Fruit fly (Drosophila melanogaster) S2 (cell line): ENCODE results near the gene acj6.

Source experiments
- CG8478 ChIP-seq: fragments of >200 bp; optimal IDR thresholded peaks from 2 replicates; lab custom pipeline; 2018
- CTCF ChIP-seq, 2 experiments: fragments of >200 bp; optimal IDR thresholded peaks; 2 replicates each; lab custom pipeline; 2018

Gene acj6

DNA sequence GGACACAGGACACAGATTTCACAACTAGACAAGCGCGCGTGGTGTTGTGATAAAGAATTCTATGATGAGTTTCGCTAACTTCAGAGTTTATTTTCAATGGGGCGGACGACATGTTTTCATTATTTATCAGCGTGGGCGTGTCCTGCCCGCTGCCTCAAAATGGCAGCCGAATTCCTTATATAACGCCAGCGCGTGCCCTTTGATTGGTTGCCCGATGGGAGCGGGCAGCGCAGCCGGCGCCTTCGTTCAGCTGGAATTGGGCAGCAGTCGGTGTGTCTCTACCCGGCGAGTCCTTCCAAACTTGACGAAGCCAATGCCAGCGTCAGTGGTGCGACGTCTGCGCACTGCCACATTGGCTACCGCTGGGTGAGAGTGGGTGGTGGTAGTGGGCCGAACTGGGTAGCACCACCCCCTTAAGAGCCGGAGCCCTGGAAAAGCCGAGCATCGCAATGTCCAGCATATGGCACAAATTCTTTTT is at the start of gene acj6:
TSS of gene acj6 (minus strand) at position 51 of the 478 bp plus-strand sequence.
- TF ChIP-seq CTCF (optimal IDR thresholded peaks at IDR 0.05; lab: Kevin White, UChicago) (no peak), CG8478 (lab: Kevin White, UChicago) (no peak)

DNA sequence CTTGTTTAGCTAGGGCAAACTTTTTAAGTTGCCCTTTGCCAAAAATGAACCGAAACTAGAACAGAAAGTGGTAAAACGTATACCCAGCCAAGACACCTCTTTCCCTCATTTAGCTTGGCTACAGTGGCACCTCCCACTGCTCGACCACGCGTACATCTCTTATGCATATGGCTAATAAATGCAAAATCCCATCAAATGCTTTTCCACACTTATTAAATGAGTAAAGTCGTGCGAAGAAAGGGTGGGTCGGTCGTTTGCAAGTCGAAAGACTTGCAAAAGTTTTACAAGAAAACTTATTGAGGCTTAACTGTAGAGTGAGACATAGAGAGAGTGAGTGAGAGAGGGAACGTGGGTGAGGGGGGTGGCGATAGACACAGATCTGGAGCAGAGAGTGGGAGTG is 27.9 kb upstream of the acj6 start:
- TF ChIP-seq CTCF (optimal IDR thresholded peaks at IDR 0.05; lab: Kevin White, UChicago) (no peak), CG8478 (lab: Kevin White, UChicago) (no peak)

dm6 chrX:15401861-15402260 is 23.0 kb upstream of the acj6 start:
- TF ChIP-seq CG8478 (lab: Kevin White, UChicago) (no peak), CTCF (optimal IDR thresholded peaks at IDR 0.05; lab: Kevin White, UChicago) (no peak)

DNA sequence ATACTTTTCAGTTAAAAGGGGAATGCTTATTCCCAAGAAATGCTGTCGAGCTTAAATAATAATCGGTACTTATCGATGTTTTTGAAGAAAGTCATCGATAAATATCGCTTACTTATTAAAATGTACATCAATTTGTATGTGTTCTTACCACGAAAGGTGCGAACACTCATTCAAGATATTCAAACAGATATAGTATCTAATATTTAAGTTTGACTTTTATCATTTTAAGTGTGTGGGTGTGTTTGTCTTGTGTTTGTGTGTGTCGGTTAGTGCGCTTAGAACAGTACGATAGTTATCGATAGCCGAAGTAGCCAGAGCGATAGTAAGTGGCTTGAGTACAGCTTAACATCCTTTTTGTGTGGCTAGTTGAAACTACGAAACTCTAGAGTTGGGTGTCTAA is 8.5 kb upstream of the acj6 start:
- TF ChIP-seq CG8478 (lab: Kevin White, UChicago) (no peak), CTCF (optimal IDR thresholded peaks at IDR 0.05; lab: Kevin White, UChicago) (no peak)

dm6 chrX:15385176-15386056 is 6.6 kb upstream of the acj6 start, which contains the start of gene CG9164:
Gene CG9164 (minus strand): TSS chrX:15385441.
- TF ChIP-seq CTCF (optimal IDR thresholded peaks at IDR 0.05; lab: Kevin White, UChicago) (peak in 1 of 2 experiments; percentile 39), CG8478 (lab: Kevin White, UChicago) (no peak)

- TF ChIP-seq CTCF (optimal IDR thresholded peaks at IDR 0.05; lab: Kevin White, UChicago): no peak
- no peak for TF ChIP-seq CG8478 (lab: Kevin White, UChicago)
Observed at dm6 chrX:15383513-15384373, 4.9 kb upstream of the acj6 start.

dm6 chrX:15380207-15380606 is 1.3 kb upstream of the acj6 start:
- TF ChIP-seq CG8478 (lab: Kevin White, UChicago) (no peak), CTCF (optimal IDR thresholded peaks at IDR 0.05; lab: Kevin White, UChicago) (peak in 1 of 2 experiments; percentile 71)

- TF ChIP-seq CG8478 (lab: Kevin White, UChicago) (no peak), CTCF (optimal IDR thresholded peaks at IDR 0.05; lab: Kevin White, UChicago) (no peak)
Observed at dm6 chrX:15370103-15370502, 8.8 kb downstream of the acj6 start.

- TF ChIP-seq CG8478 (lab: Kevin White, UChicago) (no peak), CTCF (optimal IDR thresholded peaks at IDR 0.05; lab: Kevin White, UChicago) (no peak)
Observed at dm6 chrX:15364467-15364866, 14.4 kb downstream of the acj6 start.

DNA sequence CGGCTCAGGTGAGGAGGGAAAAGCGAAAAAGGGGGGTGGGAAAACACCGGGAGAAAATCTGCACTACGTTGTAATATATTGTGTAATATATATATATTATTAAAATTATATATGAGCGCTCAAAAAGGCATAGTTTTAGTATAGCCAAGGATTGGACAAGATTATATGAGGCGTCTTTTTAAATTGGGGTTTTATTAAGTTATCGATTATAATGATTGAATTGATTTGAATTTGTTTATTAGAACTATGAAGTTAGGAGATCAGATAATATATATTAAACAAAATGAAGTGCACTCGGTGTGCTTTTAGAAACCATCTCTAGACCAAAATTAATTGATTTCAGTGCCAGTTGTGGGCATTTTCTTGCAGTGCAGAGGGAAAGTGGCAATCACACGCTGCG is 15.2 kb downstream of the acj6 start:
- TF ChIP-seq CG8478 (lab: Kevin White, UChicago) (no peak), CTCF (optimal IDR thresholded peaks at IDR 0.05; lab: Kevin White, UChicago) (no peak)

DNA sequence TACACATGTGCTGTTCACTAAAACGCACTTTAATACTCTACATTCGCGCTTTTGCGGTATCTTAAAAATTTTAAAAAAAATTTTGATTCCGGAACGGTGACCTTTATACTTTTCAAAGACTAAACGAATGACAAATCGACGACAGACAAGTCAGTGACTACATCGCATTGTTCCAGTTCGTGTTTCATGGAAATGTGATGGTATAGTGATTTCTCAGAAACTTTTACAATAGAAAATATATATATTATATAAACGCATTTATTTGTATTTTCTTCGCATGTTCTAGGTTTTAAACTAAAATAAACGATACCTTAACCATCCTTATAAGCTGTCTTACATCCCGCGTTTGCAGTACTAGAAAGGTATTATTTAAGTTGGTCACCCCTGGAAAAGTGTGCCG is 17.9 kb downstream of the acj6 start, which contains the start of gene Pp1-13C:
TSS of gene Pp1-13C (minus strand) at position 101 of the 400 bp plus-strand sequence.
- no peak for TF ChIP-seq CTCF (optimal IDR thresholded peaks at IDR 0.05; lab: Kevin White, UChicago)

- peak; percentile 16 to 35 for TF ChIP-seq CTCF (optimal IDR thresholded peaks at IDR 0.05; lab: Kevin White, UChicago)
- TF ChIP-seq CG8478 (lab: Kevin White, UChicago): no peak
Observed at dm6 chrX:15356410-15356809, 22.5 kb downstream of the acj6 start.

DNA sequence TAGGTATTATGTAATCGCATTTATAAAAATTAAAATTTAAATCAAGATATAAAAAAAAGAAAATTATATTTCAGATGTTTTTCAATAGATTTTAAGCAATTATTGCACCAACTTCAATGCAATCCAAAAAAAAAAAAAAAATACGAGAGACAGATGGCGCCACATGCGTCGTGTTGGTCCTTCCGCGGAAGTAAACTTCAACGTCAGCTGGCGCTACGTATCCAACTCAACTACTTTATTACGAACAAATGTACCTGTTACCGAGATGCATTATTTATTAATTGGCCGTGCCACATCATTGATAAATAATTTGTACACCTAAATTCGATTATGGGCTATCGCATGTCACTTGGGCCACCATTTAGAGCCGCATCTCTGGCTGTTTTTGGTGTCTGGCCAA is 25.2 kb downstream of the acj6 start:
- TF ChIP-seq CG8478 (lab: Kevin White, UChicago) (no peak), CTCF (optimal IDR thresholded peaks at IDR 0.05; lab: Kevin White, UChicago) (peak; percentile 89 to 90)

DNA sequence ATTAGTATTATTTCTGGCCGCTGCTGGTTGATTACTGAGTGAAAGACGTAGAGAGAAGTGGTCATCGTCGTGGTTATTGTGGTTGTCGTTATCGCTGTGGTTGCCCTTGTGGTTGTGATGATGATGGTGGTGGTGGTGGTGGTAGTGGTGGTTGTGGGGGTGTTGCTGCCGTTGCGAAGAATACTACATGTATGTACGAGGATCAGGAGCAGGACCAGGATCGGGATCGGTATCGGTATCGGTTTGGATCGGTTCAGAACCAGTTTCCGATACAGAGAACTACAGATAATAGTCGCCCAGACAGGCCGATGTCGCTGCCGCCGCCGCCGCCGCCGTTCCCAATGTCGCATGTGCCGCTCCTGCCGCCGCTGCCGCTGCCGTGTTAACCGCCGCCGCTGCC is 26.2 kb downstream of the acj6 start:
- TF ChIP-seq CTCF (optimal IDR thresholded peaks at IDR 0.05; lab: Kevin White, UChicago) (peak in 1 of 2 experiments; percentile 2), CG8478 (lab: Kevin White, UChicago) (no peak)
